3 fruit fly cellular contexts compared by ENCODE assay signal in genomic region chr3R:15092351-15092750, dm6.
TF ChIP-seq lines count a peak whose summit lies in the region.

No protein-coding gene starts in this region.

TF ChIP-seq in whole organism, embryonic, 481 proteins besides CTCF, POLR2A, EP300 and RAD21 (continued from another document):
- TF ChIP-seq Oli (tag; optimal IDR thresholded peaks at IDR 0.05; lab: Kevin White, UChicago) (peak; percentile 6), Chrac-16 (GFP tag; optimal IDR thresholded peaks at IDR 0.05; lab: Kevin White, UChicago) (peak; percentile 6), Med (GFP tag; lab: Kevin White, UChicago) (peak; percentile 3), dmrt11E (tag; optimal IDR thresholded peaks at IDR 0.05; lab: Kevin White, UChicago) (peak; percentile 9), CG17361 (GFP tag; IDR thresholded peaks at IDR 0.05; lab: Robert Waterston, UW) (peak; percentile 36; the same call in 1 of the 3 replicates), CG1529 (GFP tag; optimal IDR thresholded peaks at IDR 0.05; lab: Kevin White, UChicago) (peak; percentile 44), CG15269 (tag; optimal IDR thresholded peaks at IDR 0.05; lab: Kevin White, UChicago) (no peak), bsh (GFP tag; optimal IDR thresholded peaks at IDR 0.05; lab: Kevin White, UChicago) (peak; percentile 26 to 34), CG18262 (tag; optimal IDR thresholded peaks at IDR 0.05; lab: Kevin White, UChicago) (peak; percentile 54), bcd (GFP tag; optimal IDR thresholded peaks at IDR 0.05; lab: Kevin White, UChicago) (peak; percentile 10), fd96Cb (tag; optimal IDR thresholded peaks at IDR 0.05; lab: Kevin White, UChicago) (peak; percentile 35), CG12219 (GFP tag; optimal IDR thresholded peaks at IDR 0.05; lab: Kevin White, UChicago) (no peak), CG14710 (tag; optimal IDR thresholded peaks at IDR 0.05; lab: Kevin White, UChicago) (peak; percentile 20), dpn (GFP tag; optimal IDR thresholded peaks at IDR 0.05; lab: Kevin White, UChicago) (peak in 1 of 2 experiments; percentile 2), Ssrp (tag; optimal IDR thresholded peaks at IDR 0.05; lab: Kevin White, UChicago) (peak; percentile 28), fd102C (GFP tag; optimal IDR thresholded peaks at IDR 0.05; lab: Kevin White, UChicago) (no peak), CG8388 (GFP tag; optimal IDR thresholded peaks at IDR 0.05; lab: Kevin White, UChicago) (peak; percentile 3), lola (GFP tag; optimal IDR thresholded peaks at IDR 0.05; lab: Kevin White, UChicago) (peak in 1 of 3 experiments; percentile 33), grau (tag; optimal IDR thresholded peaks at IDR 0.05; lab: Kevin White, UChicago) (peak; percentile 36), CG17568 (GFP tag; optimal IDR thresholded peaks at IDR 0.05; lab: Kevin White, UChicago) (no peak), CG15601 (tag; optimal IDR thresholded peaks at IDR 0.05; lab: Kevin White, UChicago) (peak; percentile 3), CG6689 (GFP tag; IDR thresholded peaks at IDR 0.05; lab: Robert Waterston, UW) (no peak), CG33557 (GFP tag; optimal IDR thresholded peaks at IDR 0.05; lab: Kevin White, UChicago) (peak; percentile 22), Side (GFP tag; optimal IDR thresholded peaks at IDR 0.05; lab: Kevin White, UChicago) (no peak), az2 (GFP tag; optimal IDR thresholded peaks at IDR 0.05; lab: Kevin White, UChicago) (peak; percentile 5), phol (tag; optimal IDR thresholded peaks at IDR 0.05; lab: Kevin White, UChicago) (peak; percentile 51), CG14667 (GFP tag; IDR thresholded peaks at IDR 0.05; lab: Robert Waterston, UW) (no peak), Hand (GFP tag; optimal IDR thresholded peaks at IDR 0.05; lab: Kevin White, UChicago) (no peak), Blimp-1 (GFP tag; optimal IDR thresholded peaks at IDR 0.05; lab: Kevin White, UChicago) (peak; percentile 10), CG17829 (tag; optimal IDR thresholded peaks at IDR 0.05; lab: Kevin White, UChicago) (peak; percentile 10)

TF ChIP-seq in whole organism, prepupa, 60 proteins besides CTCF, POLR2A, EP300 and RAD21 (continued from another document):
- TF ChIP-seq CG10669 (GFP tag; optimal IDR thresholded peaks at IDR 0.05; lab: Kevin White, UChicago), result peak; percentile 84
- peak; percentile 83 for TF ChIP-seq Met (GFP tag; optimal IDR thresholded peaks at IDR 0.05; lab: Kevin White, UChicago)
- peak; percentile 85 for TF ChIP-seq Ets96B (tag; optimal IDR thresholded peaks at IDR 0.05; lab: Kevin White, UChicago)
- peak; percentile 68 for TF ChIP-seq Sox102F (GFP tag; optimal IDR thresholded peaks at IDR 0.05; lab: Kevin White, UChicago)
- TF ChIP-seq CG9139 (GFP tag; optimal IDR thresholded peaks at IDR 0.05; lab: Kevin White, UChicago), result peak; percentile 55
- TF ChIP-seq Lpt (GFP tag; optimal IDR thresholded peaks at IDR 0.05; lab: Kevin White, UChicago), result no peak
- TF ChIP-seq CG6276 (GFP tag; optimal IDR thresholded peaks at IDR 0.05; lab: Kevin White, UChicago), result no peak
- peak; percentile 79 for TF ChIP-seq CG11902 (GFP tag; optimal IDR thresholded peaks at IDR 0.05; lab: Kevin White, UChicago)
- TF ChIP-seq vri (GFP tag; optimal IDR thresholded peaks at IDR 0.05; lab: Kevin White, UChicago), result peak; percentile 48
- peak; percentile 72 for TF ChIP-seq pdm3 (GFP tag; optimal IDR thresholded peaks at IDR 0.05; lab: Kevin White, UChicago)
- peak; percentile 86 for TF ChIP-seq esn (GFP tag; optimal IDR thresholded peaks at IDR 0.05; lab: Kevin White, UChicago)
- peak; percentile 47 for TF ChIP-seq net (GFP tag; optimal IDR thresholded peaks at IDR 0.05; lab: Kevin White, UChicago)
- peak; percentile 81 for TF ChIP-seq lz (GFP tag; optimal IDR thresholded peaks at IDR 0.05; lab: Kevin White, UChicago)
- TF ChIP-seq CG7368 (GFP tag; optimal IDR thresholded peaks at IDR 0.05; lab: Kevin White, UChicago), result peak; percentile 76
- TF ChIP-seq Smox (GFP tag; optimal IDR thresholded peaks at IDR 0.05; lab: Kevin White, UChicago), result peak; percentile 80
- no peak for TF ChIP-seq CG11294 (GFP tag; IDR thresholded peaks at IDR 0.05; lab: Robert Waterston, UW)
- peak; percentile 89 for TF ChIP-seq topi (GFP tag; optimal IDR thresholded peaks at IDR 0.05; lab: Kevin White, UChicago)
- peak; percentile 82 for TF ChIP-seq Sox14 (GFP tag; optimal IDR thresholded peaks at IDR 0.05; lab: Kevin White, UChicago)
- no peak for TF ChIP-seq Eip93F (GFP tag; optimal IDR thresholded peaks at IDR 0.05; lab: Kevin White, UChicago)
- TF ChIP-seq Eip75B (GFP tag; optimal IDR thresholded peaks at IDR 0.05; lab: Kevin White, UChicago), result peak; percentile 88
- TF ChIP-seq Gug (GFP tag; IDR thresholded peaks at IDR 0.05; lab: Robert Waterston, UW), result no peak
- no peak for TF ChIP-seq dac (GFP tag; optimal IDR thresholded peaks at IDR 0.05; lab: Kevin White, UChicago)
- TF ChIP-seq CG1621 (tag; optimal IDR thresholded peaks at IDR 0.05; lab: Kevin White, UChicago), result peak; percentile 52
- peak; percentile 62 for TF ChIP-seq Blimp-1 (GFP tag; optimal IDR thresholded peaks at IDR 0.05; lab: Kevin White, UChicago)
- peak; percentile 56 for TF ChIP-seq CG15336 (GFP tag; IDR thresholded peaks at IDR 0.05; lab: Robert Waterston, UW)
- no peak for TF ChIP-seq Hr38 (GFP tag; optimal IDR thresholded peaks at IDR 0.05; lab: Kevin White, UChicago)
- TF ChIP-seq Ets21C (GFP tag; optimal IDR thresholded peaks at IDR 0.05; lab: Kevin White, UChicago), result peak; percentile 78
- TF ChIP-seq salr (GFP tag; optimal IDR thresholded peaks at IDR 0.05; lab: Kevin White, UChicago), result peak; percentile 50 to 65
- peak; percentile 35 for TF ChIP-seq CG4318 (GFP tag; optimal IDR thresholded peaks at IDR 0.05; lab: Kevin White, UChicago)
- peak; percentile 82 for TF ChIP-seq acj6 (GFP tag; optimal IDR thresholded peaks at IDR 0.05; lab: Kevin White, UChicago)
- no peak for TF ChIP-seq Hr4 (GFP tag; optimal IDR thresholded peaks at IDR 0.05; lab: Kevin White, UChicago)
- peak; percentile 96 for TF ChIP-seq Eip78C (GFP tag; lab: Kevin White, UChicago)
- peak; percentile 52 for TF ChIP-seq CG8319 (GFP tag; optimal IDR thresholded peaks at IDR 0.05; lab: Kevin White, UChicago)
- TF ChIP-seq CG16779 (tag; optimal IDR thresholded peaks at IDR 0.05; lab: Kevin White, UChicago), result peak; percentile 5
- TF ChIP-seq CG6808 (GFP tag; optimal IDR thresholded peaks at IDR 0.05; lab: Kevin White, UChicago), result peak; percentile 89
- peak; percentile 87 for TF ChIP-seq Hr39 (GFP tag; optimal IDR thresholded peaks at IDR 0.05; lab: Kevin White, UChicago)
- peak; percentile 80 for TF ChIP-seq spab (GFP tag; optimal IDR thresholded peaks at IDR 0.05; lab: Kevin White, UChicago)
- peak; percentile 67 to 84 for TF ChIP-seq ss (GFP tag; optimal IDR thresholded peaks at IDR 0.05; lab: Kevin White, UChicago)

TF ChIP-seq in whole organism, wandering third instar larva, 38 proteins besides CTCF, POLR2A, EP300 and RAD21 (continued from another document):
- TF ChIP-seq Myc (optimal IDR thresholded peaks at IDR 0.05; lab: Kevin White, UChicago), result no peak
- no peak for TF ChIP-seq Vsx2 (GFP tag; optimal IDR thresholded peaks at IDR 0.05; lab: Kevin White, UChicago; ENCODE audit: partially characterized antibody)
- TF ChIP-seq dsf (GFP tag; optimal IDR thresholded peaks at IDR 0.05; lab: Kevin White, UChicago; ENCODE audit: borderline replicate concordance), result peak; percentile 8
- TF ChIP-seq GATAd (GFP tag; optimal IDR thresholded peaks at IDR 0.05; lab: Kevin White, UChicago), result no peak
- TF ChIP-seq sv (GFP tag; optimal IDR thresholded peaks at IDR 0.05; lab: Kevin White, UChicago), result no peak
- TF ChIP-seq lola (GFP tag; optimal IDR thresholded peaks at IDR 0.05; lab: Kevin White, UChicago), result no peak
